Worm (Caenorhabditis elegans): ENCODE measurements around the gene Y11D7A.3.

ce11 chrIV:9217426-9217825 is 15.5 kb upstream of the Y11D7A.3 start, which contains the start of gene C46C2.2:
- TF ChIP-seq sptf-1 (tag; optimal IDR thresholded peaks at IDR 0.05) (no peak), pha-4 (tag; optimal IDR thresholded peaks at IDR 0.05) (no peak), nhr-12 (tag; optimal IDR thresholded peaks at IDR 0.05) (no peak), ceh-39 (tag; optimal IDR thresholded peaks at IDR 0.05) (no peak), mls-2 (tag; optimal IDR thresholded peaks at IDR 0.05) (no peak), unc-62 (GFP tag; optimal IDR thresholded peaks at IDR 0.05) (no peak), snpc-4 (tag; optimal IDR thresholded peaks at IDR 0.05) (no peak), ztf-11 (tag; optimal IDR thresholded peaks at IDR 0.05) (no peak), zip-8 (tag; optimal IDR thresholded peaks at IDR 0.05) (no peak), lsy-2 (tag; optimal IDR thresholded peaks at IDR 0.05) (no peak)
